Worm (Caenorhabditis elegans): Measurements from ENCODE around the gene cct-3.
A peak's percentile ranks its signal among the peaks of the same experiment; 100 is the strongest.
"Not testable (repeated sequence)": the region's sequence is repeated elsewhere in the genome, so short reads cannot be mapped to it uniquely, and the experiment has no call there.

cct-3 gene

DNA sequence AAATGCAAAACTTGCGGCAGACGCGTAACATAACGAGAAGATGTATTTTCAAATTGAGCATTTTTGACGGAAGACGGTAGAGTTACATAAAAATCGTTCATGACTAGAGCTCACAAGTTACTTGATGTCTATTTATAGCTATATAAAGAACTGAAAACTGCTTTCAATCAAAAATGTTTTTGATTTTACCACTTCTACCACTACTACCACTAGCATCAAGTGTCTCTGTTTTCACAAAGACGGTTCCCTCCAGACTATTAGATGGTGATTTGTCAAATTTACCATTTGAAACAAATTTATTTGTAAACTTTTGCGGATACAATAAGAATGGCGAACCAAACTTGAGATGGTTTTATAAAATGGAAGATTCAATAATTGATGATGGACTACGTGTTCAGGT is 49.3 kb downstream of the cct-3 start, which contains the start of gene K09F6.9:
K09F6.9 (minus strand) TSS at position 101 of the 400 bp plus-strand sequence.
- TF ChIP-seq ceh-16, hmg-11, nhr-77 (tag; optimal IDR thresholded peaks at IDR 0.05): not testable (repeated sequence)

ce11 chrII:2284703-2285102 is 51.4 kb downstream of the cct-3 start:
- TF ChIP-seq fkh-2 (tag; optimal IDR thresholded peaks at IDR 0.05) (no peak), snpc-4 (tag; optimal IDR thresholded peaks at IDR 0.05) (no peak), jun-1 (tag; optimal IDR thresholded peaks at IDR 0.05) (no peak), aly-2 (tag; optimal IDR thresholded peaks at IDR 0.05) (no peak), fos-1 (tag; optimal IDR thresholded peaks at IDR 0.05) (no peak), daf-12 (tag; optimal IDR thresholded peaks at IDR 0.05) (no peak), mml-1 (tag; optimal IDR thresholded peaks at IDR 0.05) (no peak), ceh-16 (tag; optimal IDR thresholded peaks at IDR 0.05) (no peak)

ce11 chrII:2288798-2289197 is 55.5 kb downstream of the cct-3 start, which contains the start of the genes K09F6.10 and K09F6.13:
Gene K09F6.10 (minus strand): TSS chrII:2288883.
Gene K09F6.13 (plus strand): TSS chrII:2289114.
- TF ChIP-seq fkh-10 (GFP tag; optimal IDR thresholded peaks at IDR 0.05) = no peak
- TF ChIP-seq lin-39 (tag; optimal IDR thresholded peaks at IDR 0.05) = peak; percentile 33
- TF ChIP-seq nhr-23 (tag; optimal IDR thresholded peaks at IDR 0.05) = no peak
- TF ChIP-seq sea-2 (GFP tag; optimal IDR thresholded peaks at IDR 0.05) = no peak
- TF ChIP-seq eor-1 (tag; optimal IDR thresholded peaks at IDR 0.05) = no peak

DNA sequence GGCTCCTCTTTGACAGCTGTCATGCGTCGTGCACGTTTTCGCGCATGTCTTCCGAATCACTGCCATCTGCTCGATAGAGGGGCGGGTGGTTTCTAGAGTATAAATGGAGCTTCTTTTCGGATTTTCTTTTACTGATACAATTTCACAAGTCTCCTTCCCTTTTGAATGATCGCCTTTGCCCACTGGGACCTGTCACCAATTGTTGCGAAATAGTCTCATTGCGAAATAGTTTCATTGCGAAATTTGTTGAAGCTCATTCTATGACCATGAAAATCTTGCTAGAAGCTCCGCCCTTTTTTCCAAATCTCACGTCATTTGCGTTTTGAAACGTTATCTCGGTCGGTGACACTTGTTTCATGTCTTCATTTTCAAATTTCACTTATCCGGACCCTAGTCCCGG is 56.1 kb downstream of the cct-3 start:
- peak; percentile 24 for TF ChIP-seq ceh-82 (tag; optimal IDR thresholded peaks at IDR 0.05)
- TF ChIP-seq nhr-77 (tag; optimal IDR thresholded peaks at IDR 0.05) = no peak
- TF ChIP-seq ztf-11 (tag; optimal IDR thresholded peaks at IDR 0.05) = no peak
- TF ChIP-seq lin-39 (tag; optimal IDR thresholded peaks at IDR 0.05) = peak; percentile 54
- TF ChIP-seq unc-62 (GFP tag; optimal IDR thresholded peaks at IDR 0.05) = peak; percentile 11

ce11 chrII:2292027-2292426 is 58.7 kb downstream of the cct-3 start, which contains the start of gene K09F6.7:
Gene K09F6.7 (minus strand): TSS chrII:2292127.
- TF ChIP-seq ztf-4 (tag; optimal IDR thresholded peaks at IDR 0.05) (no peak), unc-62 (GFP tag; optimal IDR thresholded peaks at IDR 0.05) (no peak), egl-27 (tag; optimal IDR thresholded peaks at IDR 0.05) (no peak), eor-1 (tag; optimal IDR thresholded peaks at IDR 0.05) (no peak), lin-15B (tag; optimal IDR thresholded peaks at IDR 0.05) (no peak), ztf-11 (tag; optimal IDR thresholded peaks at IDR 0.05) (no peak), ama-1 (optimal IDR thresholded peaks at IDR 0.05) (no peak), mdl-1 (tag; optimal IDR thresholded peaks at IDR 0.05) (no peak), nhr-12 (tag; optimal IDR thresholded peaks at IDR 0.05) (no peak), aly-2 (tag; optimal IDR thresholded peaks at IDR 0.05) (no peak), fkh-10 (GFP tag; optimal IDR thresholded peaks at IDR 0.05) (no peak), nhr-11 (tag; optimal IDR thresholded peaks at IDR 0.05) (no peak), sea-2 (GFP tag; optimal IDR thresholded peaks at IDR 0.05) (no peak)

ce11 chrII:2292549-2292948 is 59.2 kb downstream of the cct-3 start:
- TF ChIP-seq nhr-76 (tag; optimal IDR thresholded peaks at IDR 0.05) (no peak), elt-2 (tag; optimal IDR thresholded peaks at IDR 0.05) (peak; percentile 46), pqm-1 (tag; optimal IDR thresholded peaks at IDR 0.05) (peak; percentile 1), egl-27 (tag; optimal IDR thresholded peaks at IDR 0.05) (no peak), aly-2 (tag; optimal IDR thresholded peaks at IDR 0.05) (no peak), ztf-11 (tag; optimal IDR thresholded peaks at IDR 0.05) (no peak)

Measured in whole organism, L3 larva.